Fruit fly (Drosophila melanogaster): Measurements from ENCODE around the gene Trf2.
A peak's percentile ranks its signal among the peaks of the same experiment; 100 is the strongest.

Trf2 gene

DNA sequence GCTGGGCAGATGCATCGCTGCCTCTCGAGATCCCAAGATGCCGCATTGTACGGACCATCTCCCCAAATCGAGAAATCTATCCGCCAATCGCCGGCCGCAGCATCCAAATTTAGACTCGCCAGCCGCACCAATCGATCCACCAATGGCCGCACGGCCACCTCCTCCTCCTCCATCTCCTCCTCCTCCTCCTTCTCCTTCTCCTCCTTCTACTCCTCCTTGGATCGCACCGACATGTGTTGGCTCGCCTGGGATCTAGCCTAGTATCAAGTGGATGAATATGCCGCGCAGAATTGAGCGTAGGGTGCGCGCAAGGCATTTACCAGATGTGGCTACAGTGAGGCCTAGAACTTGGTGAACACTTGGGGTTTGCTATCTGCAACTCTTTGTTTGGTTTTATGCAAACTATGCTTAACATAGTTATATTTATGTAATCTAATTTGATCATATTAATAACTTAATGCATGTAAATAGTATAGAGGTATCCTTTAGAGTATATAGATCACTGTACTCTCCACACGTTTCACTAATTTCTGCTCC is 46.0 kb downstream of the Trf2 start, which contains the start of gene org-1 (continued):
- peak; percentile 90 for TF ChIP-seq Lim3 (GFP tag; IDR thresholded peaks at IDR 0.05)
- TF ChIP-seq CG34422 (GFP tag; IDR thresholded peaks at IDR 0.05): peak; percentile 99
- peak; percentile 82 for TF ChIP-seq z (GFP tag; IDR thresholded peaks at IDR 0.05)
- TF ChIP-seq Camta (GFP tag; optimal IDR thresholded peaks at IDR 0.05): peak; percentile 88
- TF ChIP-seq CG9932 (GFP tag; IDR thresholded peaks at IDR 0.05): peak; percentile 95
- peak; percentile 86 for TF ChIP-seq CG17186 (GFP tag; optimal IDR thresholded peaks at IDR 0.05)
- TF ChIP-seq Myb (GFP tag; optimal IDR thresholded peaks at IDR 0.05): peak; percentile 60
- peak in 1 of 2 experiments; percentile 93 for TF ChIP-seq eve (GFP tag; optimal IDR thresholded peaks at IDR 0.05)
- TF ChIP-seq Dll (GFP tag; IDR thresholded peaks at IDR 0.05; ENCODE audit: partially characterized antibody): no peak
- TF ChIP-seq Oli (tag; optimal IDR thresholded peaks at IDR 0.05): peak; percentile 95
- peak; percentile 66 for TF ChIP-seq pho (GFP tag; optimal IDR thresholded peaks at IDR 0.05)
- peak; percentile 96 for TF ChIP-seq Optix (GFP tag; IDR thresholded peaks at IDR 0.05)
- peak; percentile 95 for TF ChIP-seq CG1024 (GFP tag; IDR thresholded peaks at IDR 0.05)
- TF ChIP-seq CG10654 (GFP tag; optimal IDR thresholded peaks at IDR 0.05): peak; percentile 88
- no peak for TF ChIP-seq cg (GFP tag; optimal IDR thresholded peaks at IDR 0.05)
- TF ChIP-seq otp (GFP tag; IDR thresholded peaks at IDR 0.05): peak; percentile 98
- TF ChIP-seq Hmr (GFP tag; optimal IDR thresholded peaks at IDR 0.05): peak; percentile 84
- peak; percentile 98 for TF ChIP-seq CG15696 (tag; optimal IDR thresholded peaks at IDR 0.05)
- TF ChIP-seq yki (optimal IDR thresholded peaks at IDR 0.05): no peak
- TF ChIP-seq dati (GFP tag; IDR thresholded peaks at IDR 0.05): peak; percentile 97
- TF ChIP-seq gro (GFP tag; optimal IDR thresholded peaks at IDR 0.05): peak; percentile 60
- peak; percentile 38 for TF ChIP-seq CG7928 (GFP tag; optimal IDR thresholded peaks at IDR 0.05)
- TF ChIP-seq CG5180 (GFP tag; optimal IDR thresholded peaks at IDR 0.05): peak; percentile 81
- no peak for TF ChIP-seq gfzf (GFP tag; optimal IDR thresholded peaks at IDR 0.05)
- peak; percentile 91 for TF ChIP-seq CG12942 (GFP tag; optimal IDR thresholded peaks at IDR 0.05)
- TF ChIP-seq CG14014 (GFP tag; IDR thresholded peaks at IDR 0.05): peak; percentile 96
- TF ChIP-seq kni (GFP tag; optimal IDR thresholded peaks at IDR 0.05): peak; percentile 82
- peak; percentile 87 for TF ChIP-seq Fer1 (GFP tag; optimal IDR thresholded peaks at IDR 0.05)
- TF ChIP-seq crol (GFP tag; IDR thresholded peaks at IDR 0.05): peak; percentile 91
- TF ChIP-seq sens (GFP tag): peak; percentile 98
- TF ChIP-seq CG3163 (GFP tag; optimal IDR thresholded peaks at IDR 0.05): peak; percentile 61
- TF ChIP-seq wor (GFP tag; IDR thresholded peaks at IDR 0.05): peak; percentile 95
- no peak for TF ChIP-seq amos (GFP tag; IDR thresholded peaks at IDR 0.05; ENCODE audit: partially characterized antibody)
- peak; percentile 97 for TF ChIP-seq CG13424 (tag; optimal IDR thresholded peaks at IDR 0.05)
- TF ChIP-seq NC2β (GFP tag; optimal IDR thresholded peaks at IDR 0.05): peak; percentile 84
- TF ChIP-seq H15 (GFP tag; IDR thresholded peaks at IDR 0.05): peak; percentile 97
- peak; percentile 91 for TF ChIP-seq NFAT (GFP tag; IDR thresholded peaks at IDR 0.05)
- TF ChIP-seq lbe (GFP tag; optimal IDR thresholded peaks at IDR 0.05): peak; percentile 58
- peak; percentile 83 for TF ChIP-seq Vsx1 (GFP tag; optimal IDR thresholded peaks at IDR 0.05)
- peak; percentile 94 for TF ChIP-seq salm (tag; optimal IDR thresholded peaks at IDR 0.05)
- peak; percentile 33 for TF ChIP-seq NC2α (GFP tag; optimal IDR thresholded peaks at IDR 0.05)
- no peak for TF ChIP-seq fru (optimal IDR thresholded peaks at IDR 0.05)
- TF ChIP-seq lola (GFP tag; optimal IDR thresholded peaks at IDR 0.05): peak in 1 of 3 experiments; percentile 95
- TF ChIP-seq btn (GFP tag; optimal IDR thresholded peaks at IDR 0.05): peak; percentile 67
- TF ChIP-seq chn (GFP tag; optimal IDR thresholded peaks at IDR 0.05): peak; percentile 89
- peak; percentile 95 for TF ChIP-seq Med (GFP tag)
- peak; percentile 97 for TF ChIP-seq Rfx (GFP tag; IDR thresholded peaks at IDR 0.05)
- TF ChIP-seq CG17568 (GFP tag; optimal IDR thresholded peaks at IDR 0.05): peak; percentile 90
- TF ChIP-seq pita (GFP tag; optimal IDR thresholded peaks at IDR 0.05): no peak
- no peak for TF ChIP-seq pan (optimal IDR thresholded peaks at IDR 0.05)
- TF ChIP-seq pan (GFP tag; optimal IDR thresholded peaks at IDR 0.05 in 1 of 2, IDR thresholded peaks at IDR 0.05 in 1 of 2): peak in 1 of 2 experiments; percentile 97
- TF ChIP-seq slbo (GFP tag; IDR thresholded peaks at IDR 0.05): peak; percentile 97

Measured in whole organism, embryonic.